Fruit fly (Drosophila melanogaster): ENCODE data around the gene drongo.

DNA sequence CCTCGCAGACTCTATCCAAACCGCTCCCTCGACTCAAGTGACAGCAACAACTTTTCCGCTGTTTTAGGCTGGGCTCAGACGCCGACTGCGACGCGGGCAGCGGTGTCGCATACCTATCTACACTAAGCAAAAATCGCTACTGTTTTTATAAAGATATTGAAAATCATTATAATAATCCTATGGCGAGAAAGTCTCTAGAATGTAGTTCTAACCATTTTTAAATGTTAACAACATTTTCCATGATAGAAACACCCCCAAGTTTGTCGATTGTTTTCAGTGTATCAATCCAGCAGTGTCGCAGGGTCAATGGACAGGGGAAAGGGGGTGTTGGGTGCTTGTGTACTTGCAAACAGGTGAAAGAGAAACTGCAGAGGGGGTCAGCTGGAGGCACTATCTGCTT, 15.0 kb upstream of the drongo start:
- no peak for TF ChIP-seq usp (GFP tag; optimal IDR thresholded peaks at IDR 0.05)
- TF ChIP-seq Hr83 (GFP tag; optimal IDR thresholded peaks at IDR 0.05; ENCODE audit: poor library complexity, severe bottlenecking): peak; percentile 89
- TF ChIP-seq woc (GFP tag; optimal IDR thresholded peaks at IDR 0.05): peak; percentile 95
- TF ChIP-seq CG32264 (GFP tag; optimal IDR thresholded peaks at IDR 0.05): peak; percentile 97
- no peak for TF ChIP-seq Dfd (GFP tag; optimal IDR thresholded peaks at IDR 0.05)
- peak; percentile 97 for TF ChIP-seq psq (GFP tag; optimal IDR thresholded peaks at IDR 0.05)
- peak; percentile 95 for TF ChIP-seq CG9705 (GFP tag; optimal IDR thresholded peaks at IDR 0.05)
- TF ChIP-seq Mio (GFP tag; optimal IDR thresholded peaks at IDR 0.05): peak; percentile 88
- TF ChIP-seq OdsH (GFP tag; optimal IDR thresholded peaks at IDR 0.05): peak; percentile 98
- TF ChIP-seq fru (GFP tag; optimal IDR thresholded peaks at IDR 0.05): peak; percentile 99

All from whole organism, wandering third instar larva.